Worm (Caenorhabditis elegans): ENCODE results near the gene F14D7.3.

- TF ChIP-seq elt-2 (tag; optimal IDR thresholded peaks at IDR 0.05), result no peak
- no peak for TF ChIP-seq pqm-1 (tag; optimal IDR thresholded peaks at IDR 0.05)
- no peak for TF ChIP-seq R02D3.7 (tag; optimal IDR thresholded peaks at IDR 0.05)
- TF ChIP-seq nfya-1 (tag; optimal IDR thresholded peaks at IDR 0.05; ENCODE audit: insufficient read depth), result peak; percentile 69
- no peak for TF ChIP-seq nhr-28 (tag; optimal IDR thresholded peaks at IDR 0.05)
- TF ChIP-seq nhr-77 (tag; optimal IDR thresholded peaks at IDR 0.05), result no peak
- no peak for TF ChIP-seq nhr-11 (tag; optimal IDR thresholded peaks at IDR 0.05)
- no peak for TF ChIP-seq elt-3 (tag; optimal IDR thresholded peaks at IDR 0.05)
- peak; percentile 17 for TF ChIP-seq snpc-4 (tag; optimal IDR thresholded peaks at IDR 0.05)
These were observed 26.1 kb downstream of the F14D7.3 start, which contains the start of gene F47B8.3 for ce11 chrV:14322743-14323142.

All from whole organism, L3 larva.